ENCODE assay signal across 1 fruit fly cellular context in the genomic region with DNA sequence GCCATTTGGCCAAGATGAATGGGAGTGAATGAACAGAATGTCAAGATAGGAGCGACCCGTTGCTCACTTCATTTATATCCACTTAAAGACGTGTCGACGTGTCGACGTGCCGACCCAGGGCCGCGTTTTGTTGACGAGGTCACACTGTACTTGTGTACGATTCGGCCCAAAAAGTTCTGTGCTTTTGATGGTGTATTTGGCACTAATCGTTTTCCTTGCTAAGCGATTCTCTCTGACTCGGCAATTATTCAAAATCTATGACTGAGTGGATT.
A peak's percentile ranks its signal among the peaks of the same experiment; 100 is the strongest.
TF ChIP-seq lines count a peak whose summit lies in the region.

No protein-coding gene starts in this region.

TF ChIP-seq in whole organism, embryonic, 481 proteins besides CTCF, POLR2A, EP300 and RAD21 (continued from another document and continues in another):
- no peak for TF ChIP-seq B-H2 (GFP tag; optimal IDR thresholded peaks at IDR 0.05; lab: Kevin White, UChicago)
- TF ChIP-seq CG12942 (GFP tag; optimal IDR thresholded peaks at IDR 0.05; lab: Kevin White, UChicago): no peak
- TF ChIP-seq bsh (GFP tag; optimal IDR thresholded peaks at IDR 0.05; lab: Kevin White, UChicago): no peak
- no peak for TF ChIP-seq CG3281 (GFP tag; optimal IDR thresholded peaks at IDR 0.05; lab: Kevin White, UChicago)
- TF ChIP-seq CG17612 (GFP tag; IDR thresholded peaks at IDR 0.05; lab: Robert Waterston, UW): 0 out of 2 replicates have a peak, but pooled peaks have one; percentile 8
- no peak for TF ChIP-seq sr (GFP tag; IDR thresholded peaks at IDR 0.05; lab: Robert Waterston, UW)
- TF ChIP-seq vfl (GFP tag; optimal IDR thresholded peaks at IDR 0.05; lab: Kevin White, UChicago): no peak
- no peak for TF ChIP-seq CG16815 (GFP tag; optimal IDR thresholded peaks at IDR 0.05; lab: Kevin White, UChicago)
- no peak for TF ChIP-seq Oaz (GFP tag; IDR thresholded peaks at IDR 0.05; lab: Robert Waterston, UW)
- TF ChIP-seq lilli (GFP tag; optimal IDR thresholded peaks at IDR 0.05; lab: Kevin White, UChicago): peak; percentile 4
- no peak for TF ChIP-seq nerfin-2 (GFP tag; IDR thresholded peaks at IDR 0.05; lab: Robert Waterston, UW; ENCODE audit: partially characterized antibody)
- TF ChIP-seq CG1792 (GFP tag; optimal IDR thresholded peaks at IDR 0.05; lab: Kevin White, UChicago): no peak
- no peak for TF ChIP-seq disco-r (GFP tag; optimal IDR thresholded peaks at IDR 0.05; lab: Kevin White, UChicago)
- no peak for TF ChIP-seq onecut (GFP tag; IDR thresholded peaks at IDR 0.05; lab: Robert Waterston, UW)
- TF ChIP-seq CG9817 (tag; optimal IDR thresholded peaks at IDR 0.05; lab: Kevin White, UChicago): peak; percentile 18
- no peak for TF ChIP-seq CG10321 (GFP tag; IDR thresholded peaks at IDR 0.05; lab: Robert Waterston, UW)
- TF ChIP-seq nau (GFP tag; optimal IDR thresholded peaks at IDR 0.05; lab: Kevin White, UChicago): no peak
- no peak for TF ChIP-seq CG8281 (tag; optimal IDR thresholded peaks at IDR 0.05; lab: Kevin White, UChicago)
- peak; percentile 12 for TF ChIP-seq CG12071 (GFP tag; optimal IDR thresholded peaks at IDR 0.05; lab: Kevin White, UChicago)
- TF ChIP-seq Dip2 (GFP tag; IDR thresholded peaks at IDR 0.05; lab: Robert Waterston, UW): no peak
- no peak for TF ChIP-seq CG11093 (GFP tag; IDR thresholded peaks at IDR 0.05; lab: Robert Waterston, UW)
- TF ChIP-seq CG15073 (GFP tag; optimal IDR thresholded peaks at IDR 0.05; lab: Kevin White, UChicago): no peak
- no peak for TF ChIP-seq CG12104 (GFP tag; optimal IDR thresholded peaks at IDR 0.05; lab: Kevin White, UChicago)
- 0 out of 2 replicates have a peak, but pooled peaks have one; percentile 19 for TF ChIP-seq HLH3B (GFP tag; IDR thresholded peaks at IDR 0.05; lab: Robert Waterston, UW)
- no peak for TF ChIP-seq crol (GFP tag; IDR thresholded peaks at IDR 0.05; lab: Robert Waterston, UW)
- no peak for TF ChIP-seq CG10654 (GFP tag; optimal IDR thresholded peaks at IDR 0.05; lab: Kevin White, UChicago)
- peak; percentile 20 for TF ChIP-seq gem (tag; optimal IDR thresholded peaks at IDR 0.05; lab: Kevin White, UChicago)
- TF ChIP-seq her (GFP tag; optimal IDR thresholded peaks at IDR 0.05; lab: Kevin White, UChicago): no peak
- TF ChIP-seq CG16863 (GFP tag; optimal IDR thresholded peaks at IDR 0.05; lab: Kevin White, UChicago): no peak
- TF ChIP-seq zen (tag; optimal IDR thresholded peaks at IDR 0.05; lab: Kevin White, UChicago): no peak
- no peak for TF ChIP-seq croc (GFP tag; conservative IDR thresholded peaks at IDR 0.05; lab: Robert Waterston, UW)
- TF ChIP-seq zf30C (GFP tag; optimal IDR thresholded peaks at IDR 0.05; lab: Kevin White, UChicago): no peak
- no peak for TF ChIP-seq CG13424 (tag; optimal IDR thresholded peaks at IDR 0.05; lab: Kevin White, UChicago)
- TF ChIP-seq wek (GFP tag; optimal IDR thresholded peaks at IDR 0.05; lab: Kevin White, UChicago): no peak
- 0 out of 3 replicates have a peak, but pooled peaks have one; percentile 32 for TF ChIP-seq CG2889 (GFP tag; IDR thresholded peaks at IDR 0.05; lab: Robert Waterston, UW)
- no peak for TF ChIP-seq CG11247 (GFP tag; IDR thresholded peaks at IDR 0.05; lab: Robert Waterston, UW)
- no peak for TF ChIP-seq Mad (GFP tag; optimal IDR thresholded peaks at IDR 0.05; lab: Kevin White, UChicago)
- peak; percentile 59 for TF ChIP-seq CG2120 (GFP tag; optimal IDR thresholded peaks at IDR 0.05; lab: Kevin White, UChicago)
- TF ChIP-seq CG9876 (GFP tag; optimal IDR thresholded peaks at IDR 0.05; lab: Kevin White, UChicago): no peak
- no peak for TF ChIP-seq Usf (GFP tag; optimal IDR thresholded peaks at IDR 0.05; lab: Kevin White, UChicago)
- TF ChIP-seq CG9609 (GFP tag; optimal IDR thresholded peaks at IDR 0.05; lab: Kevin White, UChicago): no peak
- TF ChIP-seq run (tag; optimal IDR thresholded peaks at IDR 0.05; lab: Kevin White, UChicago): no peak
- no peak for TF ChIP-seq C15 (GFP tag; IDR thresholded peaks at IDR 0.05; lab: Robert Waterston, UW)
- no peak for TF ChIP-seq CG13775 (GFP tag; optimal IDR thresholded peaks at IDR 0.05; lab: Kevin White, UChicago)
- no peak for TF ChIP-seq CG2202 (tag; optimal IDR thresholded peaks at IDR 0.05; lab: Kevin White, UChicago)
- no peak for TF ChIP-seq NC2α (GFP tag; optimal IDR thresholded peaks at IDR 0.05; lab: Kevin White, UChicago)
- TF ChIP-seq sna (GFP tag; IDR thresholded peaks at IDR 0.05; lab: Robert Waterston, UW; ENCODE audit: partially characterized antibody): no peak
- 0 out of 2 replicates have a peak, but pooled peaks have one; percentile 17 for TF ChIP-seq Taf1 (GFP tag; IDR thresholded peaks at IDR 0.05; lab: Robert Waterston, UW)
- no peak for TF ChIP-seq Lpt (GFP tag; optimal IDR thresholded peaks at IDR 0.05; lab: Kevin White, UChicago)
- peak; percentile 19 for TF ChIP-seq Meics (GFP tag; optimal IDR thresholded peaks at IDR 0.05; lab: Kevin White, UChicago)
- TF ChIP-seq bcd (GFP tag; optimal IDR thresholded peaks at IDR 0.05; lab: Kevin White, UChicago): no peak
- TF ChIP-seq bigmax (GFP tag; optimal IDR thresholded peaks at IDR 0.05; lab: Kevin White, UChicago): no peak
- no peak for TF ChIP-seq CG7745 (tag; optimal IDR thresholded peaks at IDR 0.05; lab: Kevin White, UChicago)
- TF ChIP-seq schlank (tag; optimal IDR thresholded peaks at IDR 0.05; lab: Kevin White, UChicago): peak; percentile 10
- peak; percentile 53; the same call in 1 of the 2 replicates for TF ChIP-seq al (GFP tag; IDR thresholded peaks at IDR 0.05; lab: Robert Waterston, UW)
- TF ChIP-seq CoRest (tag; optimal IDR thresholded peaks at IDR 0.05; lab: Kevin White, UChicago): no peak
- TF ChIP-seq CG12769 (tag; optimal IDR thresholded peaks at IDR 0.05; lab: Kevin White, UChicago): peak; percentile 72
- TF ChIP-seq so (GFP tag; IDR thresholded peaks at IDR 0.05; lab: Robert Waterston, UW): no peak
- TF ChIP-seq H15 (GFP tag; IDR thresholded peaks at IDR 0.05; lab: Robert Waterston, UW): 0 out of 3 replicates have a peak, but pooled peaks have one; percentile 15
- TF ChIP-seq amos (GFP tag; IDR thresholded peaks at IDR 0.05; lab: Robert Waterston, UW; ENCODE audit: partially characterized antibody): no peak
- no peak for TF ChIP-seq da (GFP tag; optimal IDR thresholded peaks at IDR 0.05; lab: Kevin White, UChicago)
- TF ChIP-seq Kr (GFP tag; optimal IDR thresholded peaks at IDR 0.05; lab: Kevin White, UChicago): no peak
- no peak for TF ChIP-seq Poxn (GFP tag; IDR thresholded peaks at IDR 0.05; lab: Robert Waterston, UW)
- TF ChIP-seq CG15514 (GFP tag; optimal IDR thresholded peaks at IDR 0.05; lab: Kevin White, UChicago): peak; percentile 27
- TF ChIP-seq Hr39 (optimal IDR thresholded peaks at IDR 0.05; lab: Kevin White, UChicago): no peak
- TF ChIP-seq tgo (GFP tag; IDR thresholded peaks at IDR 0.05; lab: Robert Waterston, UW): 0 out of 3 replicates have a peak, but pooled peaks have one; percentile 20
- no peak for TF ChIP-seq sima (GFP tag; optimal IDR thresholded peaks at IDR 0.05; lab: Kevin White, UChicago)
- no peak for TF ChIP-seq TFAM (GFP tag; optimal IDR thresholded peaks at IDR 0.05; lab: Kevin White, UChicago)
- TF ChIP-seq fru (optimal IDR thresholded peaks at IDR 0.05; lab: Kevin White, UChicago): no peak
- 0 out of 2 replicates have a peak, but pooled peaks have one; percentile 12 for TF ChIP-seq CG11085 (GFP tag; IDR thresholded peaks at IDR 0.05; lab: Robert Waterston, UW)
- no peak for TF ChIP-seq rib (GFP tag; IDR thresholded peaks at IDR 0.05; lab: Robert Waterston, UW)
- peak; percentile 22; the same call in 1 of the 2 replicates for TF ChIP-seq Ada2b (GFP tag; IDR thresholded peaks at IDR 0.05; lab: Robert Waterston, UW)
- TF ChIP-seq dati (GFP tag; IDR thresholded peaks at IDR 0.05; lab: Robert Waterston, UW): no peak
- no peak for TF ChIP-seq CG14860 (GFP tag; IDR thresholded peaks at IDR 0.05; lab: Robert Waterston, UW; ENCODE audit: partially characterized antibody)
- no peak for TF ChIP-seq Ptx1 (GFP tag; IDR thresholded peaks at IDR 0.05; lab: Robert Waterston, UW)
- no peak for TF ChIP-seq prd (optimal IDR thresholded peaks at IDR 0.05; lab: Kevin White, UChicago)
- TF ChIP-seq prd (GFP tag; IDR thresholded peaks at IDR 0.05; lab: Robert Waterston, UW): peak; percentile 34; the same call in 1 of the 3 replicates
- TF ChIP-seq chn (GFP tag; optimal IDR thresholded peaks at IDR 0.05; lab: Kevin White, UChicago): no peak
- TF ChIP-seq Jarid2 (GFP tag; optimal IDR thresholded peaks at IDR 0.05; lab: Kevin White, UChicago): no peak
- TF ChIP-seq stwl (tag; optimal IDR thresholded peaks at IDR 0.05; lab: Kevin White, UChicago): no peak
- TF ChIP-seq Drgx (GFP tag; IDR thresholded peaks at IDR 0.05; lab: Robert Waterston, UW): no peak
- TF ChIP-seq Optix (GFP tag; IDR thresholded peaks at IDR 0.05; lab: Robert Waterston, UW): no peak
- TF ChIP-seq fd64A (GFP tag; optimal IDR thresholded peaks at IDR 0.05; lab: Kevin White, UChicago): no peak
- TF ChIP-seq ken (GFP tag; IDR thresholded peaks at IDR 0.05; lab: Robert Waterston, UW): 0 out of 3 replicates have a peak, but pooled peaks have one; percentile 11
- TF ChIP-seq CG32772 (GFP tag; IDR thresholded peaks at IDR 0.05; lab: Robert Waterston, UW): no peak
- peak; percentile 6 for TF ChIP-seq ind (GFP tag; optimal IDR thresholded peaks at IDR 0.05; lab: Kevin White, UChicago)
- 0 out of 3 replicates have a peak, but pooled peaks have one; percentile 41 for TF ChIP-seq zfh1 (GFP tag; IDR thresholded peaks at IDR 0.05; lab: Robert Waterston, UW)
- no peak for TF ChIP-seq Blimp-1 (GFP tag; optimal IDR thresholded peaks at IDR 0.05; lab: Kevin White, UChicago)
- TF ChIP-seq Fer3 (tag; optimal IDR thresholded peaks at IDR 0.05; lab: Kevin White, UChicago): peak; percentile 23
- TF ChIP-seq CG11695 (GFP tag; IDR thresholded peaks at IDR 0.05; lab: Robert Waterston, UW): no peak
- no peak for TF ChIP-seq cato (GFP tag; optimal IDR thresholded peaks at IDR 0.05; lab: Kevin White, UChicago; ENCODE audit: borderline replicate concordance)
- TF ChIP-seq oc (tag; optimal IDR thresholded peaks at IDR 0.05; lab: Kevin White, UChicago): no peak
- TF ChIP-seq zen2 (GFP tag; IDR thresholded peaks at IDR 0.05; lab: Robert Waterston, UW; ENCODE audit: partially characterized antibody): no peak
- peak; percentile 79 for TF ChIP-seq grau (tag; optimal IDR thresholded peaks at IDR 0.05; lab: Kevin White, UChicago)
- TF ChIP-seq CG9932 (GFP tag; IDR thresholded peaks at IDR 0.05; lab: Robert Waterston, UW): peak; percentile 50
- TF ChIP-seq hkb (optimal IDR thresholded peaks at IDR 0.05; lab: Kevin White, UChicago): no peak
- 0 out of 2 replicates have a peak, but pooled peaks have one; percentile 32 for TF ChIP-seq hkb (GFP tag; IDR thresholded peaks at IDR 0.05; lab: Robert Waterston, UW)
- peak; percentile 90 for TF ChIP-seq Med (GFP tag; lab: Kevin White, UChicago)
- TF ChIP-seq CG32532 (GFP tag; IDR thresholded peaks at IDR 0.05; lab: Robert Waterston, UW): peak; percentile 63
- peak; percentile 73 for TF ChIP-seq row (GFP tag; IDR thresholded peaks at IDR 0.05; lab: Robert Waterston, UW)
- peak; percentile 27; the same call in 1 of the 2 replicates for TF ChIP-seq CG3847 (GFP tag; IDR thresholded peaks at IDR 0.05; lab: Robert Waterston, UW)
- TF ChIP-seq sim (GFP tag; IDR thresholded peaks at IDR 0.05; lab: Robert Waterston, UW): no peak
- no peak for TF ChIP-seq Doc3 (GFP tag; IDR thresholded peaks at IDR 0.05; lab: Robert Waterston, UW; ENCODE audit: partially characterized antibody)
- no peak for TF ChIP-seq CG11696 (GFP tag; IDR thresholded peaks at IDR 0.05; lab: Robert Waterston, UW)
- 0 out of 2 replicates have a peak, but pooled peaks have one; percentile 26 for TF ChIP-seq ranshi (GFP tag; IDR thresholded peaks at IDR 0.05; lab: Robert Waterston, UW)
- peak; percentile 50 for TF ChIP-seq CG13624 (GFP tag; optimal IDR thresholded peaks at IDR 0.05; lab: Kevin White, UChicago)
- no peak for TF ChIP-seq pros (GFP tag; optimal IDR thresholded peaks at IDR 0.05; lab: Kevin White, UChicago)
- no peak for TF ChIP-seq CG17912 (GFP tag; optimal IDR thresholded peaks at IDR 0.05; lab: Kevin White, UChicago)
- TF ChIP-seq dmrt11E (tag; optimal IDR thresholded peaks at IDR 0.05; lab: Kevin White, UChicago): no peak
- no peak for TF ChIP-seq CG3163 (GFP tag; optimal IDR thresholded peaks at IDR 0.05; lab: Kevin White, UChicago)
- no peak for TF ChIP-seq Hey (tag; optimal IDR thresholded peaks at IDR 0.05; lab: Kevin White, UChicago)
- TF ChIP-seq CG4820 (GFP tag; optimal IDR thresholded peaks at IDR 0.05; lab: Kevin White, UChicago): no peak
- TF ChIP-seq kah (GFP tag; optimal IDR thresholded peaks at IDR 0.05; lab: Kevin White, UChicago): no peak
- TF ChIP-seq Nf-YB (GFP tag; optimal IDR thresholded peaks at IDR 0.05; lab: Kevin White, UChicago): no peak
- TF ChIP-seq CG7963 (GFP tag; IDR thresholded peaks at IDR 0.05; lab: Robert Waterston, UW; ENCODE audit: partially characterized antibody): no peak
- TF ChIP-seq z (GFP tag; IDR thresholded peaks at IDR 0.05; lab: Robert Waterston, UW): no peak
- TF ChIP-seq Max (GFP tag; optimal IDR thresholded peaks at IDR 0.05; lab: Kevin White, UChicago): no peak
- TF ChIP-seq Rx (GFP tag; IDR thresholded peaks at IDR 0.05; lab: Robert Waterston, UW): no peak
- TF ChIP-seq insv (GFP tag; optimal IDR thresholded peaks at IDR 0.05; lab: Kevin White, UChicago): no peak
- no peak for TF ChIP-seq Atf3 (GFP tag; optimal IDR thresholded peaks at IDR 0.05; lab: Kevin White, UChicago)
- no peak for TF ChIP-seq slou (GFP tag; optimal IDR thresholded peaks at IDR 0.05; lab: Kevin White, UChicago)
- no peak for TF ChIP-seq CG7556 (GFP tag; optimal IDR thresholded peaks at IDR 0.05; lab: Kevin White, UChicago)
- TF ChIP-seq CG1603 (tag; optimal IDR thresholded peaks at IDR 0.05; lab: Kevin White, UChicago): peak; percentile 7
- TF ChIP-seq trem (tag; optimal IDR thresholded peaks at IDR 0.05; lab: Kevin White, UChicago): no peak
- TF ChIP-seq CG31365 (tag; optimal IDR thresholded peaks at IDR 0.05; lab: Kevin White, UChicago): no peak
- peak; percentile 75 for TF ChIP-seq CG18599 (GFP tag; optimal IDR thresholded peaks at IDR 0.05; lab: Kevin White, UChicago)
- peak; percentile 57 for TF ChIP-seq lab (GFP tag; optimal IDR thresholded peaks at IDR 0.05; lab: Kevin White, UChicago)
- TF ChIP-seq otp (GFP tag; IDR thresholded peaks at IDR 0.05; lab: Robert Waterston, UW): 0 out of 3 replicates have a peak, but pooled peaks have one; percentile 20
- no peak for TF ChIP-seq CG12236 (GFP tag; optimal IDR thresholded peaks at IDR 0.05; lab: Kevin White, UChicago)
- peak; percentile 43; the same call in 1 of the 2 replicates for TF ChIP-seq lmd (GFP tag; IDR thresholded peaks at IDR 0.05; lab: Robert Waterston, UW)
